Worm (Caenorhabditis elegans): ENCODE measurements around the gene cyb-2.1.
"Not testable (repeated sequence)": the region's sequence is repeated elsewhere in the genome, so short reads cannot be mapped to it uniquely, and the experiment has no call there.

The cyb-2.1 gene

ce11 chrIV:10985568-10986035, at the start of gene cyb-2.1:
Gene cyb-2.1 (plus strand): TSS chrIV:10985985.
- TF ChIP-seq unc-62 (GFP tag; optimal IDR thresholded peaks at IDR 0.05) = no peak

DNA sequence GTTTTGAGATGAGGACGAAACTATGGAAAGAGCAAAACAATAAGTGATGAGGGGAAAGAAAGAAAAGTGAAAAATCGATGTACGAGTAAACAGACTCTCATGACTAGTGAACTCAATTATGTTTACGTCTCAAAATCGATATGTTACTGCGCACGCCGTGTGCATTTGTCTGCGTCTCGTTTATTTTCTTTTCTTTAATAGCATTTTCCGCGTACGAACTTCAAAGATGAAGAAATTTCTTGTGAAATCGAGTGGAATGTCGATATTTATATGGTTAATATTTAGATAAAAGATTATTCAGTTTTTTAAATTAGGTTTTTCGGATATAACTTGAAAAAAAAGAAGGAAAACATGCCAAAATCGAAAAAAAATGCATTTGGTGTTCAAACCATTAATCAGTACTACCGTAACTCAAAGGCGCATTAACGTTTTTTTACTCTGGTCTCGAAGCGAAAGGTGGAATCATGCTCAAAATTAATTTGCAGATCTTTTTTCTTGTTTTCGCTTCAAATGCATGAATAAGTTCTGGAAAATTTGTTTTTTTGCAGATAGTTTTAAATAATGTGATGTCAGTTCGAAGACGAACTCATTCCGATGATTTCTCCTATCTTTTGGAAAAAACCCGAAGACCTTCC, 48.8 kb upstream of the cyb-2.1 start, which contains the start of gene fic-1:
fic-1 (plus strand) TSS at position 549 of the 635 bp plus-strand sequence.
- TF ChIP-seq unc-62 (GFP tag; optimal IDR thresholded peaks at IDR 0.05) = no peak

ce11 chrIV:10948797-10949196, 37.0 kb upstream of the cyb-2.1 start, which contains the start of gene Y69E1A.1:
Gene Y69E1A.1 (minus strand): TSS chrIV:10948897.
- TF ChIP-seq unc-62 (GFP tag; optimal IDR thresholded peaks at IDR 0.05) = no peak

- no peak for TF ChIP-seq unc-62 (GFP tag; optimal IDR thresholded peaks at IDR 0.05)
Measured at ce11 chrIV:10949510-10949909, 36.3 kb upstream of the cyb-2.1 start, which contains the start of gene nsph-3.1. Gene nsph-3.1 (plus strand): TSS chrIV:10949810.

DNA sequence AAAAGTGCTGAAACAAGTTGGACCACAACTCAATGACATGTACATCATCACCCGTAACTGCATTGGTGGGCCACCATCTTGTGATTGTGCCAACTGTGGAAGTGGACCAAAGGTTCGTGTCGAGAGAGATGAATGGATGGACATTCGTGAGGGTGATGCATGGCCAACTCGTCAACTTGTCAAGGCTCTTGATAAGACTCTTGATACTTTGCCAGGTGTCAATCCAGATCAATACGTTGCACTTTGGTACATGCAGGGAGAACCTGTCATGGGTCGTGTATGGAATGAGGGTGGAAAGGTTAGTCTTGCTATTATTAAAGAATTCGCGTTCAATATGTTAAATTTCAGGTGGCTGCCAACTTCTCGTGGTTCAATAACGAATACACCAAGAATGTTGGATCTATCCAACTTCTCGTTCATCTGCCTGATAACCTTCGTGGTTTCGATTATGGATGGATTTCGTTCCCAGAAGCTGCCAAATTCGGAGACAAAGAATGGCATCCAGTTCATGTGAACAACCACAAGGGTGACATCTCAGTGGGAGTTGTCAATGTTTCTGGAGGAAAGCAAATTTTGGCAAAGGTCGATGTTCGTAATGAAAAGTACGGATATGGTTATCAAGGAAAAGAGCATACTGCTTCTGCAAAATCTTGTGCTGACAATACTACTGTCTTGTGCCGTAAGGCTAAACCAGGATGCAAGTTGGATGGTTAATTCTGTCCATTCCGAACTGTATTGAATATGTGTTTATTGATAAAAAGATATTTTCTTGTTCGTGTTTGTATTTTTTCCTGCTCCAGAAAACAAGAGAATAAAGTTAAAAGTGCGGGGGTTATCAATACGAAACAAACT, 35.2 kb upstream of the cyb-2.1 start:
- TF ChIP-seq unc-62 (GFP tag; optimal IDR thresholded peaks at IDR 0.05) = no peak

ce11 chrIV:10951997-10952396, 33.8 kb upstream of the cyb-2.1 start, which contains the start of gene Y69E1A.3:
Gene Y69E1A.3 (plus strand): TSS chrIV:10952297.
- TF ChIP-seq unc-62 (GFP tag; optimal IDR thresholded peaks at IDR 0.05) = no peak

DNA sequence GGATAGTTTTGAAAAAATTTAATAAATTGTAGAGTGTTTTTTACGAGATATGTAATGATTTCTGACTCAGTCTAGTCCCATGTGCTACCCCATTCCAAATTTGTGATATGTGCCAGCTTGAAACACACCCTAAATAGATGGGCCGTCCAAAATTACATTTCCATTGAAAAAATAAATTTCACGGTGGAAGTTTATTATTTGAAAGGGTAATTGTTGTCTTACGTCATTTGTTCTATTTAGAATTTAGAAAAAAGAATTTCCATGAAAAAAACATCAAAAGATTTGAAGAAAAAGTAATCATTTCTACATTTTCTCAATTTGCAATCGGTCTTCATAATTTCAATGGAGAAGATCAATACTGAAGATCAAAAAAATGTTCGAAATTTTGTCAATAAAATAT, 30.8 kb upstream of the cyb-2.1 start, which contains the start of gene Y69E1A.4:
Y69E1A.4 (plus strand) TSS at position 301 of the 400 bp plus-strand sequence.
- TF ChIP-seq unc-62 (GFP tag; optimal IDR thresholded peaks at IDR 0.05) = not testable (repeated sequence)

ce11 chrIV:10957583-10958229, 28.1 kb upstream of the cyb-2.1 start, which contains the start of gene Y69E1A.5:
Gene Y69E1A.5 (minus strand): TSS chrIV:10957655.
- no peak for TF ChIP-seq unc-62 (GFP tag; optimal IDR thresholded peaks at IDR 0.05)

ce11 chrIV:10958230-10958588, 27.6 kb upstream of the cyb-2.1 start, which contains the start of gene sri-19:
Gene sri-19 (plus strand): TSS chrIV:10958372.
- no peak for TF ChIP-seq unc-62 (GFP tag; optimal IDR thresholded peaks at IDR 0.05)

- no peak for TF ChIP-seq unc-62 (GFP tag; optimal IDR thresholded peaks at IDR 0.05)
Measured at ce11 chrIV:10964688-10965087, 21.1 kb upstream of the cyb-2.1 start.

ce11 chrIV:10966359-10966758, 19.4 kb upstream of the cyb-2.1 start, which contains the start of the genes aqp-3 and Y69E1A.8:
Gene aqp-3 (minus strand): TSS chrIV:10966459.
Gene Y69E1A.8 (plus strand): TSS chrIV:10966604.
- TF ChIP-seq unc-62 (GFP tag; optimal IDR thresholded peaks at IDR 0.05) = no peak

ce11 chrIV:10970333-10970732, 15.5 kb upstream of the cyb-2.1 start:
- no peak for TF ChIP-seq unc-62 (GFP tag; optimal IDR thresholded peaks at IDR 0.05)

ce11 chrIV:10970767-10971166, 15.0 kb upstream of the cyb-2.1 start:
- TF ChIP-seq unc-62 (GFP tag; optimal IDR thresholded peaks at IDR 0.05) = no peak

DNA sequence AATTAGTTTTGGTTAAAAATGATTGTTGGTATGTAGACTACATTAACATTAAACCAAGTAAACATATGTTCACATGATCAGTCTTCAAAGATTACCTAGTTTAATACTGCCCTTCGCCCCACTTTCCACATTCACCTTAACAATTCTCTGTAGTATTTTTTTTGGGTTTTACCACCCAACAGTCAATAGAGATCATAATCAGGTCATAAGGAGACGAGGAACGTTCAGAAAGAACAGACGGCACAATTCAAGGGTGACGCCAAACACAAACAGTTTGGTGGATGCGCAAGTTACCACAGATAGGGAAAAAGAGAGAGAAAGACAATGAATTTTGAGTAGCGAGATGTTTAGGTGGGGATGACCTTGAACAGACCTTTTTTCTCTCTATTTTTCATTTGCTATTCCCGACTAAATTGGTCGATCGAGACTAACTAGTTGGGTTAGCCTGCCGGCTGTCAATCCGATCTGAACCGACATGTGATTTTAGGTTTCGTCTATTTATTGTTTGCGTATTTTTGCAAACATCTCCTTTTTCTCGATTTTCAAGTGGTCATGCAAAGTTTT, 14.1 kb upstream of the cyb-2.1 start:
- TF ChIP-seq unc-62 (GFP tag; optimal IDR thresholded peaks at IDR 0.05) = no peak

DNA sequence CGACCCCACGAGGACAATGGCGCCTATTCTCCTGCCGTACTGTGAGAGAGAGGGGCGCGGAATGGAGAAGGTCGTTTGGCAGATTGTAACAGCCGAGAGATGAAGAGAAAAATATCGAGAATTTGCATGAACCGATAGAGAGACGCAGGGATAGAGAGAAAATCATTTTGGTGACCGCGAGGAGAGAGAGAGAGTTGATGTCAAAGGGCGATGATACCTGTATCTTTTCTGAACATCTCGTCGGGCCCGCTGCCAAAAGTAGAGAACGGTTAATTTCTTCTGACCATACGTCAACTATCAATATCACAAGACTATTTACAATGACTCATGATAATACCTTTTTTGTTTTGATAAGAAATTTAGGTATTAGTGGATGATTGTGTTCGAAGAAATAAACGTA, 9.8 kb upstream of the cyb-2.1 start:
- TF ChIP-seq unc-62 (GFP tag; optimal IDR thresholded peaks at IDR 0.05) = no peak

Data from whole organism, dauer.